Worm (Caenorhabditis elegans): Measurements from ENCODE around the gene pat-2.

ce11 chrIII:8867922-8868655, 49.4 kb downstream of the pat-2 start:
- TF ChIP-seq nhr-12 (tag; optimal IDR thresholded peaks at IDR 0.05) (no peak), zag-1 (tag; optimal IDR thresholded peaks at IDR 0.05) (no peak), mdl-1 (tag; optimal IDR thresholded peaks at IDR 0.05) (no peak), aly-2 (tag; optimal IDR thresholded peaks at IDR 0.05) (no peak), nhr-28 (tag; optimal IDR thresholded peaks at IDR 0.05) (no peak), elt-3 (tag; optimal IDR thresholded peaks at IDR 0.05) (peak in 1 of 3 experiments; percentile 73), ceh-16 (tag; optimal IDR thresholded peaks at IDR 0.05) (no peak), nhr-77 (tag; optimal IDR thresholded peaks at IDR 0.05) (no peak), nhr-25 (tag; optimal IDR thresholded peaks at IDR 0.05) (peak; percentile 45), unc-62 (GFP tag; optimal IDR thresholded peaks at IDR 0.05) (no peak)

Measured in whole organism, L3 larva.